Worm (Caenorhabditis elegans): ENCODE measurements around the gene T15B12.2.

The T15B12.2 gene

ce11 chrIII:5287877-5288276 is 13.8 kb downstream of the T15B12.2 start, which contains the start of gene T15B12.1:
T15B12.1 (plus strand) TSS chrIII:5288177.
- TF ChIP-seq dpl-1 (GFP tag; optimal IDR thresholded peaks at IDR 0.05) (no peak), nfya-1 (tag; optimal IDR thresholded peaks at IDR 0.05; ENCODE audit: borderline replicate concordance, insufficient read depth) (no peak), let-607 (tag; optimal IDR thresholded peaks at IDR 0.05) (no peak), F37B4.10 (GFP tag; IDR thresholded peaks at IDR 0.05) (no peak), sptf-2 (GFP tag; optimal IDR thresholded peaks at IDR 0.05) (no peak), pha-4 (tag; optimal IDR thresholded peaks at IDR 0.05) (no peak), Y67H2A.10 (GFP tag; conservative IDR thresholded peaks at IDR 0.05) (no peak), T26A5.8 (tag; optimal IDR thresholded peaks at IDR 0.05) (no peak), lin-26 (GFP tag; IDR thresholded peaks at IDR 0.05) (no peak), ztf-18 (tag; optimal IDR thresholded peaks at IDR 0.05) (no peak), him-1 (tag; optimal IDR thresholded peaks at IDR 0.05) (no peak), tlf-1 (GFP tag; optimal IDR thresholded peaks at IDR 0.05) (no peak)

- no peak for TF ChIP-seq ztf-6 (GFP tag; IDR thresholded peaks at IDR 0.05)
- no peak for TF ChIP-seq B0035.1 (tag; optimal IDR thresholded peaks at IDR 0.05)
- no peak for TF ChIP-seq F57A8.1 (GFP tag; optimal IDR thresholded peaks at IDR 0.05)
- TF ChIP-seq attf-5 (GFP tag; optimal IDR thresholded peaks at IDR 0.05) = no peak
- TF ChIP-seq sdz-38 (tag; optimal IDR thresholded peaks at IDR 0.05) = no peak
- no peak for TF ChIP-seq hmg-1.2 (GFP tag; IDR thresholded peaks at IDR 0.05)
- TF ChIP-seq mes-4 (tag; optimal IDR thresholded peaks at IDR 0.05) = no peak
- TF ChIP-seq F10E7.11 (tag; optimal IDR thresholded peaks at IDR 0.05) = no peak
- no peak for TF ChIP-seq chd-7 (tag; optimal IDR thresholded peaks at IDR 0.05)
- TF ChIP-seq nhr-27 (tag; optimal IDR thresholded peaks at IDR 0.05) = no peak
- no peak for TF ChIP-seq F33H1.4 (GFP tag; IDR thresholded peaks at IDR 0.05)
- TF ChIP-seq nfyb-1 (GFP tag; IDR thresholded peaks at IDR 0.05) = no peak
Observed at ce11 chrIII:5286205-5286604, 15.5 kb downstream of the T15B12.2 start, which contains the start of gene ZC395.11. ZC395.11 (minus strand) TSS chrIII:5286305.

DNA sequence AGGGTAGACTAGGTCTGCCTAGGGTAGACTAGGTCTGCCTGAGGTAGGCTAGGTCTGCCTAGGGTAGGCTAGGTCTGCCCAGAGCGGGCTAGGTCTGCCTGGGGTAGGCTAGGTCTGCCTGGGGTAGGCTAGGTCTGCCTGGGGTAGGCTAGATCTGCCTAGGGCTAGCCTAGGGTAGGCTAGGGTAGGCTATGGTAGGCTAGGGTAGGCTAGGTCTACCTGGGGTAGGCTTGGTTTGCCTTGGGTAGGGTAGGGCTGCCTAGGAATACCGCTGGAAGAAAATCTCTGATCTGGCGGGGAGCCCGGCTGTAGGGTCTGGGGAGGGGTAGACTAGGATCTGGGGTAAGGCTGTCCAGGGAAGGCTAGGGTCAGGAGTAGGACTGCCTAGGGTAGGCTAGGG is 16.2 kb downstream of the T15B12.2 start:
- TF ChIP-seq zfh-2 (GFP tag; conservative IDR thresholded peaks at IDR 0.05) (peak; percentile 58; the same call in 1 of the 2 replicates), ets-4 (GFP tag; optimal IDR thresholded peaks at IDR 0.05) (no peak), dox-1 (GFP tag; IDR thresholded peaks at IDR 0.05) (0 out of 2 replicates have a peak, but pooled peaks have one; percentile 8), sea-2 (GFP tag; IDR thresholded peaks at IDR 0.05) (no peak), F37B4.10 (GFP tag; IDR thresholded peaks at IDR 0.05) (0 out of 2 replicates have a peak, but pooled peaks have one; percentile 81)

DNA sequence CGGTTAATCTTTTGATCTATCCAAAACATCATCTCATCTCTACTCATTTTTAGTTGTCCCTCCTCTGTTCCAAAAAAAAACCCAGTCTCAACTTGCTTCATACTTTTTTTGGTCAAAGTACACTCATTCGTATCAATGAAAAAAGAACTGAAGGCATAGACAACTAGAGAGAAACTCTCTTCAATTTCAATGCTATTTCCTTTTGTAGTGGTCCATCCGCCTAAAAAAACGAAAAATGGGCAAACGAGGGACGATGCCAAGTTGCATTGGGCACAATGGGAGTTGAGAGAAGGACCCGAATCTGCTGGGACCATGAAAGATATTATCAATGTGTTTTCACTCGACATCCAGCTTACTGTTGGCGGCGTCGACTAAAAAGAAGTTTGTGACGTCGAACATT is 21.5 kb downstream of the T15B12.2 start:
- TF ChIP-seq ztf-6 (GFP tag; IDR thresholded peaks at IDR 0.05) = no peak
- TF ChIP-seq sea-2 (GFP tag; IDR thresholded peaks at IDR 0.05) = no peak
- TF ChIP-seq hmg-1.2 (GFP tag; IDR thresholded peaks at IDR 0.05) = peak; percentile 90

ce11 chrIII:5277740-5278139 is 23.9 kb downstream of the T15B12.2 start, which contains the start of gene clk-1:
clk-1 (plus strand) TSS chrIII:5277894.
- TF ChIP-seq bed-2 (GFP tag; IDR thresholded peaks at IDR 0.05) = no peak
- TF ChIP-seq mxl-1 (tag; optimal IDR thresholded peaks at IDR 0.05) = no peak
- no peak for TF ChIP-seq ceh-100 (GFP tag; IDR thresholded peaks at IDR 0.05)
- no peak for TF ChIP-seq mes-4 (tag; optimal IDR thresholded peaks at IDR 0.05)
- TF ChIP-seq Y53F4B.3 (GFP tag; IDR thresholded peaks at IDR 0.05) = no peak
- no peak for TF ChIP-seq cebp-1 (GFP tag; IDR thresholded peaks at IDR 0.05)
- no peak for TF ChIP-seq cebp-1 (tag; optimal IDR thresholded peaks at IDR 0.05)
- no peak for TF ChIP-seq tbx-9 (tag; optimal IDR thresholded peaks at IDR 0.05; ENCODE audit: borderline replicate concordance)
- no peak for TF ChIP-seq sptf-2 (GFP tag; optimal IDR thresholded peaks at IDR 0.05)
- no peak for TF ChIP-seq T07F8.4 (tag; optimal IDR thresholded peaks at IDR 0.05)
- TF ChIP-seq mcd-1 (GFP tag; IDR thresholded peaks at IDR 0.05) = no peak
- TF ChIP-seq Y67H2A.10 (GFP tag; conservative IDR thresholded peaks at IDR 0.05) = no peak
- TF ChIP-seq nhr-90 (tag; optimal IDR thresholded peaks at IDR 0.05) = no peak
- no peak for TF ChIP-seq nhr-120 (GFP tag; IDR thresholded peaks at IDR 0.05)
- no peak for TF ChIP-seq ztf-28 (GFP tag; IDR thresholded peaks at IDR 0.05)
- TF ChIP-seq B0019.2 (GFP tag; conservative IDR thresholded peaks at IDR 0.05) = no peak
- no peak for TF ChIP-seq madf-8 (GFP tag; conservative IDR thresholded peaks at IDR 0.05)
- no peak for TF ChIP-seq B0035.1 (tag; optimal IDR thresholded peaks at IDR 0.05)
- TF ChIP-seq ceh-58 (GFP tag; IDR thresholded peaks at IDR 0.05) = no peak
- TF ChIP-seq attf-5 (GFP tag; optimal IDR thresholded peaks at IDR 0.05) = no peak
